Worm (Caenorhabditis elegans) whole organism, late embryonic: ENCODE data around the gene nhr-270.

Experiments used
- F13H6.1 ChIP-seq: sonication (generic microtip); optimal IDR thresholded peaks from 2 replicates; lab custom pipeline; 2016; ENCODE audit warnings: missing genetic modification characterization, missing compliant biosample characterization
- K02D7.2 ChIP-seq: sonication (generic microtip); optimal IDR thresholded peaks from 2 replicates; lab custom pipeline; 2017; ENCODE audit warnings: mild to moderate bottlenecking, missing genetic modification characterization, missing compliant biosample characterization
- ama-1 ChIP-seq: fragments of 150-350 bp; optimal IDR thresholded peaks from 2 replicates; lab custom pipeline; 2014
- ceh-22 ChIP-seq: sonication (generic microtip); optimal IDR thresholded peaks from 2 replicates; lab custom pipeline; 2017; ENCODE audit warnings: missing biosample characterization, missing genetic modification characterization
- ceh-31 ChIP-seq: sonication (generic microtip); optimal IDR thresholded peaks from 2 replicates; lab custom pipeline; 2016; ENCODE audit warnings: missing genetic modification characterization, missing compliant biosample characterization
- che-1 ChIP-seq: sonication (generic microtip); optimal IDR thresholded peaks from 2 replicates; lab custom pipeline; 2016; ENCODE audit warnings: mild to moderate bottlenecking, missing genetic modification characterization, missing compliant biosample characterization
- elt-2 ChIP-seq: sonication (generic microtip); optimal IDR thresholded peaks from 2 replicates; lab custom pipeline; 2016; ENCODE audit warnings: missing genetic modification reagents, missing genetic modification characterization, missing compliant biosample characterization
- fax-1 ChIP-seq: sonication (generic microtip); optimal IDR thresholded peaks from 2 replicates; lab custom pipeline; 2016; ENCODE audit warnings: missing genotype, missing genetic modification characterization, missing compliant biosample characterization
- madf-2 ChIP-seq: sonication (generic microtip); optimal IDR thresholded peaks from 2 replicates; lab custom pipeline; 2017; ENCODE audit warnings: missing genetic modification characterization, missing compliant biosample characterization
- nfya-1 ChIP-seq: sonication (generic microtip); optimal IDR thresholded peaks from 2 replicates; lab custom pipeline; 2017; ENCODE audit warnings: missing genetic modification characterization, mild to moderate bottlenecking, missing compliant biosample characterization, antibody characterized with exemption, moderate library complexity
- pax-1 ChIP-seq: fragments of 150-350 bp; optimal IDR thresholded peaks from 2 replicates; lab custom pipeline; 2014; ENCODE audit warnings: missing biosample characterization, missing genetic modification characterization
- ref-2 ChIP-seq: sonication (generic microtip); optimal IDR thresholded peaks from 2 replicates; lab custom pipeline; 2016; ENCODE audit warnings: missing genetic modification characterization, missing compliant biosample characterization

DNA sequence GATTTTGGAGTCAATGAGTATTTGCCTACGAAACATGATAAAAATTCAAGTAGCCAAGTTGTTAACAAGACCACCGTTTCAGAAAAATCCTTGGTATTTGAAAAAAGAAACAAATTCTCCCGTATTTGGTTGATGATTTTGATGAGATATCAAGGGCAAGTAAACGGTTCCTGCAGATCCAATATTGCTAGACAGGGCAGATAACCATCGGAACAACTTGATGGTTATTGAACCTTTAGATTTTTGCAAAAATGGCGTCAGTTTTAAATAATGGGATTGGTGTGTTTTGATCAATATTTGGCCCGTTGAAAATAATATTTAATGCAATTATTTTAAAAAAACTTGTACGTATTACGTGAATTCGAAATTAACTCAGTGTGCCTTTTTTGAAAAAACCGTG, 4.3 kb downstream of the nhr-270 start:
- no peak for TF ChIP-seq ref-2 (tag; lab: Kevin White, UChicago)
- TF ChIP-seq ama-1 (lab: Kevin White, UChicago) = no peak
- TF ChIP-seq ceh-22 (tag; lab: Kevin White, UChicago) = no peak
- no peak for TF ChIP-seq K02D7.2 (tag; lab: Kevin White, UChicago)
- TF ChIP-seq elt-2 (tag; lab: Kevin White, UChicago) = no peak
- TF ChIP-seq nfya-1 (tag; lab: Kevin White, UChicago) = no peak
- TF ChIP-seq madf-2 = no peak
- no peak for TF ChIP-seq pax-1 (tag; lab: Kevin White, UChicago)
- no peak for TF ChIP-seq F13H6.1 (tag; lab: Kevin White, UChicago)
- no peak for TF ChIP-seq che-1 (tag; lab: Kevin White, UChicago)
- TF ChIP-seq ceh-31 (tag; lab: Kevin White, UChicago) = no peak
- TF ChIP-seq fax-1 (tag; lab: Kevin White, UChicago) = no peak
